Fruit fly (Drosophila melanogaster): ENCODE measurements around the gene CG6999.

Gene CG6999

DNA sequence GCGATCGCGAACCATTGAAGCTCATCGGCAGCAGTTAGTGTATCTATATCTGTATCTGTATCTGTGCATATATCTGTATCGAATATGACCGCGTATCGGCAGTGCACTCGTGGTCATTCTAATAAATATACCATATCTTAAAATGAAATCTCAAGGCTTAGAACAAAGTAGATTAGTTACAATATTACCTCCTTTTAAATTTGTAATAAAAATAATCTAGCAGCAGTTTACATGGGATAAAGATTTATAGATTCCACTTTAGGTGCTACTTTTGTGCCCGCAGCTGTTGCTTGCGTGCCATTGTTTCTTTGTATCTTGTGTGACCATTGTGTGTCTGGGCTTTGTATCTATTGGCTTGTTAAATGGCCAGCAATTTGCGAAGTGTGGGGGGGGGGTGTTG, 28.1 kb upstream of the CG6999 start (continued):
- TF ChIP-seq svp (GFP tag): peak; percentile 82
- TF ChIP-seq CG9139 (GFP tag; optimal IDR thresholded peaks at IDR 0.05): no peak
- TF ChIP-seq Hr39 (GFP tag; optimal IDR thresholded peaks at IDR 0.05): peak; percentile 78
- TF ChIP-seq Sox102F (GFP tag; optimal IDR thresholded peaks at IDR 0.05): peak; percentile 82
- peak; percentile 65 to 70 for TF ChIP-seq salr (GFP tag; optimal IDR thresholded peaks at IDR 0.05)
- TF ChIP-seq CG8632 (GFP tag; optimal IDR thresholded peaks at IDR 0.05): peak; percentile 82
- peak; percentile 76 for TF ChIP-seq CG1621 (tag; optimal IDR thresholded peaks at IDR 0.05)
- peak; percentile 70 for TF ChIP-seq CG11294 (GFP tag; IDR thresholded peaks at IDR 0.05)

DNA sequence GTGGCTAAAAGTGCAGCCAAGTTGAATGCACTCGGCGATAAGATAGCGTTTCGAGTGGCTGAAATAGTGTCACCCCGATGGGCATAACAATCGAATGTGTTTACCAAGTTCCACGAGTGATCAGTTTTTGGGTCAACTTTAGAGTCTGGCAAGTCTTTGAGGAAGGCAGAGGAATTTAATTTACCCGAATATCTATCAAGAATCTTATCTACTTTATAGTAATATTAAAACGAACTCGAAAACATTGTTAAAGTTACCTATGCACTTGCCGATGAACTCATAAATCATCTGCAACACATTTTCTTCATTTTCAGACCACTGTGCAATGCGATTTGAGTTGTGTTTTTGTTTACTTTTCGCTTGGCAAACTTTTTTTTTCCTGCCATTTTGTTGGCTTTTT, 26.9 kb upstream of the CG6999 start:
- TF ChIP-seq CG10669 (GFP tag; optimal IDR thresholded peaks at IDR 0.05): peak; percentile 37
- TF ChIP-seq dsx (GFP tag; optimal IDR thresholded peaks at IDR 0.05; ENCODE audit: poor library complexity, severe bottlenecking): no peak
- peak; percentile 35 for TF ChIP-seq esn (GFP tag; optimal IDR thresholded peaks at IDR 0.05)
- TF ChIP-seq Ets96B (tag; optimal IDR thresholded peaks at IDR 0.05): peak; percentile 13
- TF ChIP-seq ss (GFP tag; optimal IDR thresholded peaks at IDR 0.05): peak in 1 of 2 experiments; percentile 34
- TF ChIP-seq spab (GFP tag; optimal IDR thresholded peaks at IDR 0.05): no peak
- TF ChIP-seq Blimp-1 (GFP tag; optimal IDR thresholded peaks at IDR 0.05): no peak
- no peak for TF ChIP-seq fkh (GFP tag; optimal IDR thresholded peaks at IDR 0.05)
- TF ChIP-seq net (GFP tag; optimal IDR thresholded peaks at IDR 0.05): peak; percentile 40
- no peak for TF ChIP-seq lz (GFP tag; optimal IDR thresholded peaks at IDR 0.05)
- peak; percentile 26 for TF ChIP-seq CG8319 (GFP tag; optimal IDR thresholded peaks at IDR 0.05)
- peak; percentile 37 for TF ChIP-seq CG11762 (GFP tag; optimal IDR thresholded peaks at IDR 0.05; ENCODE audit: insufficient read depth)
- peak in 1 of 2 experiments; percentile 40 for TF ChIP-seq salr (GFP tag; optimal IDR thresholded peaks at IDR 0.05)
- no peak for TF ChIP-seq Sox15 (GFP tag; optimal IDR thresholded peaks at IDR 0.05)
- no peak for TF ChIP-seq cyc (GFP tag; optimal IDR thresholded peaks at IDR 0.05)
- TF ChIP-seq fd85E (GFP tag; optimal IDR thresholded peaks at IDR 0.05): no peak
- no peak for TF ChIP-seq Hr38 (GFP tag; optimal IDR thresholded peaks at IDR 0.05)
- TF ChIP-seq CG8632 (GFP tag; optimal IDR thresholded peaks at IDR 0.05): peak; percentile 49
- no peak for TF ChIP-seq CG9139 (GFP tag; optimal IDR thresholded peaks at IDR 0.05)
- TF ChIP-seq pdm3 (GFP tag; optimal IDR thresholded peaks at IDR 0.05): peak; percentile 42
- peak; percentile 13 for TF ChIP-seq CG34406 (GFP tag; optimal IDR thresholded peaks at IDR 0.05)
- peak; percentile 11 for TF ChIP-seq Lpt (GFP tag; optimal IDR thresholded peaks at IDR 0.05)
- TF ChIP-seq topi (GFP tag; optimal IDR thresholded peaks at IDR 0.05): peak; percentile 28
- peak; percentile 62 for TF ChIP-seq CG8119 (GFP tag; IDR thresholded peaks at IDR 0.05)
- TF ChIP-seq achi (GFP tag; optimal IDR thresholded peaks at IDR 0.05): peak; percentile 31
- no peak for TF ChIP-seq CG11902 (GFP tag; optimal IDR thresholded peaks at IDR 0.05)
- TF ChIP-seq Eip78C (GFP tag): peak; percentile 85
- TF ChIP-seq CG7368 (GFP tag; optimal IDR thresholded peaks at IDR 0.05): peak; percentile 15
- peak; percentile 24 for TF ChIP-seq CG6792 (GFP tag; optimal IDR thresholded peaks at IDR 0.05)
- TF ChIP-seq eg (GFP tag; IDR thresholded peaks at IDR 0.05): peak; percentile 52; the same call in 1 of the 3 replicates
- TF ChIP-seq CG3032 (tag; optimal IDR thresholded peaks at IDR 0.05): peak; percentile 1
- peak; percentile 21 for TF ChIP-seq CG10631 (GFP tag; optimal IDR thresholded peaks at IDR 0.05)
- TF ChIP-seq Sox102F (GFP tag; optimal IDR thresholded peaks at IDR 0.05): peak; percentile 23
- peak; percentile 30 for TF ChIP-seq CG16779 (tag; optimal IDR thresholded peaks at IDR 0.05)
- 0 out of 3 replicates have a peak, but pooled peaks have one; percentile 19 for TF ChIP-seq CG6163 (GFP tag; IDR thresholded peaks at IDR 0.05)
- no peak for TF ChIP-seq Sox14 (GFP tag; optimal IDR thresholded peaks at IDR 0.05)
- no peak for TF ChIP-seq vri (GFP tag; optimal IDR thresholded peaks at IDR 0.05)
- peak; percentile 66 for TF ChIP-seq CG6276 (GFP tag; optimal IDR thresholded peaks at IDR 0.05)
- TF ChIP-seq Eip75B (GFP tag; optimal IDR thresholded peaks at IDR 0.05): peak; percentile 39
- TF ChIP-seq Met (GFP tag; optimal IDR thresholded peaks at IDR 0.05): peak; percentile 34
- peak; percentile 62 for TF ChIP-seq svp (GFP tag)
- peak; percentile 56 for TF ChIP-seq CG3919 (GFP tag; optimal IDR thresholded peaks at IDR 0.05)
- TF ChIP-seq CG1621 (tag; optimal IDR thresholded peaks at IDR 0.05): no peak
- peak; percentile 24 for TF ChIP-seq acj6 (GFP tag; optimal IDR thresholded peaks at IDR 0.05)
- no peak for TF ChIP-seq CG11294 (GFP tag; IDR thresholded peaks at IDR 0.05)
- TF ChIP-seq Ets21C (GFP tag; optimal IDR thresholded peaks at IDR 0.05): no peak
- TF ChIP-seq CG6854 (GFP tag; optimal IDR thresholded peaks at IDR 0.05): no peak
- TF ChIP-seq Gug (GFP tag; IDR thresholded peaks at IDR 0.05): peak; percentile 25; the same call in 1 of the 2 replicates

Measured in whole organism, prepupa.